Fruit fly (Drosophila melanogaster) S2 (cell line): ENCODE measurements around the gene Pfdn6.

ENCODE experiments used
- CG8478 ChIP-seq: fragments of >200 bp; optimal IDR thresholded peaks from 2 replicates; lab custom pipeline; 2018
- CTCF ChIP-seq, 2 experiments: fragments of >200 bp; optimal IDR thresholded peaks; 2 replicates each; lab custom pipeline; 2018

DNA sequence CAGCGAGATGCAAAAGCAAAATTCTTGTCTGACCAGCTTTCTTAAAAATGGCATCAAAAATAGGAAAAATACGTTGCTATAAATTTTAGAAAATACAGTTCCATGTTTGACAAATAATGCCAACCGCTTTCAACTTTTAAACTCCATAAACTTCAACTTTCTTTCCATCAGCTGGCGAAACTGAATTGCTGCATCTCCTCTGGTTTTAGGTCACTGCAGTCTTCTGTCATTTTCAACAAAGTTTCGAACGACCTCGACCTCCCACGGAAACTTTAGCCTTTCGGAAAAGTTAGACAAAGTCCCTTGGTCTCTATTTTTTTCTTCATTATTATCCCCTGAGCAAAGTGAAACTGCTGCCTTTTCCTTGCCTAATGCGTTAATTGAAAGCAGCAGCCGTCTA is 32.2 kb downstream of the Pfdn6 start, which contains the start of gene CG42263:
- TF ChIP-seq CG8478 (lab: Kevin White, UChicago) (no peak), CTCF (optimal IDR thresholded peaks at IDR 0.05; lab: Kevin White, UChicago) (no peak)
